Worm (Caenorhabditis elegans) whole organism, early embryonic: ENCODE results near the gene col-160.

ENCODE experiments used
- B0310.2 ChIP-seq: sonication (generic microtip); optimal IDR thresholded peaks from 2 replicates; lab custom pipeline; 2016; ENCODE audit warnings: mild to moderate bottlenecking, missing genetic modification characterization, missing compliant biosample characterization
- F13C5.2 ChIP-seq: sonication (generic microtip); optimal IDR thresholded peaks from 2 replicates; lab custom pipeline; 2017; ENCODE audit warnings: mild to moderate bottlenecking, missing genetic modification characterization, inconsistent platforms, missing compliant biosample characterization
- aly-1 ChIP-seq: sonication (generic microtip); optimal IDR thresholded peaks from 2 replicates; lab custom pipeline; 2016; ENCODE audit warnings: missing genetic modification characterization, missing compliant biosample characterization
- ama-1 ChIP-seq: fragments of 150-350 bp; optimal IDR thresholded peaks from 2 replicates; lab custom pipeline; 2014
- ceh-13 ChIP-seq: fragments of 200-800 bp; sonication (Bioruptor generic); optimal IDR thresholded peaks from 2 replicates; lab custom pipeline; 2018; ENCODE audit warnings: mild to moderate bottlenecking, missing genetic modification characterization, missing compliant biosample characterization
- ceh-36 ChIP-seq: sonication (generic microtip); optimal IDR thresholded peaks from 2 replicates; lab custom pipeline; 2016; ENCODE audit warnings: missing genetic modification characterization, inconsistent platforms, missing compliant biosample characterization
- ets-7 ChIP-seq: sonication (generic microtip); optimal IDR thresholded peaks from 2 replicates; lab custom pipeline; 2016; ENCODE audit warnings: missing genotype, missing genetic modification characterization, missing compliant biosample characterization
- flt-1 ChIP-seq: fragments of 200-800 bp; sonication (Bioruptor generic); IDR thresholded peaks from 2 replicates; pipeline ENCODE4 v1.3.6; 2022; ENCODE audit warnings: missing genetic modification characterization, missing compliant biosample characterization
- hmbx-1 ChIP-seq: sonication (generic microtip); optimal IDR thresholded peaks from 2 replicates; lab custom pipeline; 2016; ENCODE audit warnings: mild to moderate bottlenecking, missing genetic modification characterization, missing compliant biosample characterization
- hmg-4 ChIP-seq: fragments of 200-800 bp; sonication (Bioruptor generic); optimal IDR thresholded peaks from 2 replicates; lab custom pipeline; 2018; ENCODE audit warnings: mild to moderate bottlenecking, missing genetic modification characterization, missing compliant biosample characterization
- hnd-1 ChIP-seq: sonication (generic microtip); optimal IDR thresholded peaks from 2 replicates; lab custom pipeline; 2016; ENCODE audit warnings: missing genetic modification characterization, missing compliant biosample characterization
- pes-1 ChIP-seq: fragments of 200-800 bp; sonication (Bioruptor generic); IDR thresholded peaks from 2 replicates; pipeline ENCODE4 v1.3.6; 2022; ENCODE audit warnings: missing genetic modification reagents, missing genetic modification characterization, missing compliant biosample characterization
- scrt-1 ChIP-seq: fragments of 200-800 bp; sonication (Bioruptor generic); IDR thresholded peaks from 2 replicates; pipeline ENCODE4 v1.3.6; 2022; ENCODE audit warnings: missing genetic modification characterization, missing compliant biosample characterization
- sea-1 ChIP-seq: fragments of 200-800 bp; sonication (Bioruptor generic); conservative IDR thresholded peaks from 2 replicates; pipeline ENCODE4 v1.3.6; 2022; ENCODE audit warnings: missing genetic modification characterization, missing compliant biosample characterization
- tbx-11 ChIP-seq: fragments of 200-800 bp; sonication (Bioruptor generic); IDR thresholded peaks from 2 replicates; pipeline ENCODE4 v1.3.6; 2022; ENCODE audit warnings: missing genetic modification characterization, missing compliant biosample characterization
- tbx-37 ChIP-seq: fragments of 200-800 bp; sonication (Bioruptor generic); conservative IDR thresholded peaks from 2 replicates; pipeline ENCODE4 v1.3.6; 2022; ENCODE audit warnings: missing genetic modification reagents, missing genetic modification characterization, missing compliant biosample characterization
- tra-4 ChIP-seq: sonication (generic microtip); optimal IDR thresholded peaks from 2 replicates; lab custom pipeline; 2017; ENCODE audit warnings: missing genetic modification characterization, missing compliant biosample characterization

col-160 gene

ce11 chrV:13202127-13202610, at the start of gene col-160, which contains the start of gene col-159:
Gene col-160, minus strand, starts transcription at chrV:13202189.
Gene col-159, minus strand, starts transcription at chrV:13202177.
- TF ChIP-seq pes-1 (GFP tag; lab: Robert Waterston, UW) (no peak), aly-1 (no peak), F13C5.2 (tag; lab: Kevin White, UChicago) (no peak)

ce11 chrV:13249436-13249835, 47.4 kb upstream of the col-160 start, which contains the start of gene odr-3:
Gene odr-3, minus strand, starts transcription at chrV:13249536.
- no peak for TF ChIP-seq hnd-1 (tag; lab: Kevin White, UChicago)
- no peak for TF ChIP-seq scrt-1 (GFP tag; lab: Robert Waterston, UW)

ce11 chrV:13243205-13243604, 41.2 kb upstream of the col-160 start:
- TF ChIP-seq tra-4 (tag; lab: Kevin White, UChicago) (no peak), ama-1 (lab: Kevin White, UChicago) (no peak), tbx-11 (GFP tag; lab: Robert Waterston, UW) (no peak), hmbx-1 (tag; lab: Kevin White, UChicago) (no peak), B0310.2 (tag; lab: Kevin White, UChicago) (no peak), hnd-1 (tag; lab: Kevin White, UChicago) (no peak), tbx-37 (GFP tag; lab: Robert Waterston, UW) (no peak), ceh-36 (tag; lab: Kevin White, UChicago) (no peak), aly-1 (no peak), scrt-1 (GFP tag; lab: Robert Waterston, UW) (no peak), ceh-13 (GFP tag; lab: Kevin White, UChicago) (no peak)

ce11 chrV:13236507-13236906, 34.5 kb upstream of the col-160 start, which contains the start of gene dmd-10:
Gene dmd-10, minus strand, starts transcription at chrV:13236607.
- TF ChIP-seq tra-4 (tag; lab: Kevin White, UChicago) (no peak), tbx-37 (GFP tag; lab: Robert Waterston, UW) (no peak), hmg-4 (GFP tag; lab: Kevin White, UChicago) (no peak), ama-1 (lab: Kevin White, UChicago) (no peak), tbx-11 (GFP tag; lab: Robert Waterston, UW) (no peak), pes-1 (GFP tag; lab: Robert Waterston, UW) (no peak), hnd-1 (tag; lab: Kevin White, UChicago) (no peak), ceh-36 (tag; lab: Kevin White, UChicago) (no peak), sea-1 (GFP tag; lab: Robert Waterston, UW) (no peak), ets-7 (tag; lab: Kevin White, UChicago) (no peak), aly-1 (no peak), flt-1 (GFP tag; lab: Robert Waterston, UW) (no peak), B0310.2 (tag; lab: Kevin White, UChicago) (no peak), hmbx-1 (tag; lab: Kevin White, UChicago) (no peak)

- no peak for TF ChIP-seq ceh-36 (tag; lab: Kevin White, UChicago)
- TF ChIP-seq B0310.2 (tag; lab: Kevin White, UChicago): no peak
- no peak for TF ChIP-seq ceh-13 (GFP tag; lab: Kevin White, UChicago)
- TF ChIP-seq ama-1 (lab: Kevin White, UChicago): no peak
- TF ChIP-seq tra-4 (tag; lab: Kevin White, UChicago): no peak
Measured at ce11 chrV:13235313-13235712, 33.3 kb upstream of the col-160 start.

ce11 chrV:13229538-13229937, 27.5 kb upstream of the col-160 start:
- no peak for TF ChIP-seq hmbx-1 (tag; lab: Kevin White, UChicago)
- no peak for TF ChIP-seq ets-7 (tag; lab: Kevin White, UChicago)
- no peak for TF ChIP-seq ceh-13 (GFP tag; lab: Kevin White, UChicago)
- TF ChIP-seq flt-1 (GFP tag; lab: Robert Waterston, UW): no peak
- no peak for TF ChIP-seq ceh-36 (tag; lab: Kevin White, UChicago)
- no peak for TF ChIP-seq sea-1 (GFP tag; lab: Robert Waterston, UW)
- TF ChIP-seq B0310.2 (tag; lab: Kevin White, UChicago): no peak
- TF ChIP-seq hnd-1 (tag; lab: Kevin White, UChicago): no peak
- no peak for TF ChIP-seq hmg-4 (GFP tag; lab: Kevin White, UChicago)
- no peak for TF ChIP-seq tbx-11 (GFP tag; lab: Robert Waterston, UW)
- TF ChIP-seq ama-1 (lab: Kevin White, UChicago): no peak
- TF ChIP-seq F13C5.2 (tag; lab: Kevin White, UChicago): no peak

ce11 chrV:13221066-13221465, 19.1 kb upstream of the col-160 start:
- TF ChIP-seq F13C5.2 (tag; lab: Kevin White, UChicago) (no peak), hnd-1 (tag; lab: Kevin White, UChicago) (no peak), ama-1 (lab: Kevin White, UChicago) (no peak), hmbx-1 (tag; lab: Kevin White, UChicago) (no peak), flt-1 (GFP tag; lab: Robert Waterston, UW) (no peak), ceh-13 (GFP tag; lab: Kevin White, UChicago) (no peak), ceh-36 (tag; lab: Kevin White, UChicago) (no peak), tra-4 (tag; lab: Kevin White, UChicago) (no peak), aly-1 (no peak), scrt-1 (GFP tag; lab: Robert Waterston, UW) (no peak), pes-1 (GFP tag; lab: Robert Waterston, UW) (no peak), ets-7 (tag; lab: Kevin White, UChicago) (no peak), hmg-4 (GFP tag; lab: Kevin White, UChicago) (no peak), tbx-37 (GFP tag; lab: Robert Waterston, UW) (no peak), sea-1 (GFP tag; lab: Robert Waterston, UW) (no peak)
